Fruit fly (Drosophila melanogaster) whole organism, prepupa: ENCODE measurements around the gene CG13707.

Experiments used
- CG11902 ChIP-seq: fragments of 200-800 bp; sonication (Bioruptor generic); optimal IDR thresholded peaks from 3 replicates; lab custom pipeline; 2016; ENCODE audit warnings: missing biosample characterization, missing genetic modification characterization
- CG15336 ChIP-seq: fragments of 200-800 bp; sonication (Bioruptor generic); IDR thresholded peaks from 2 replicates; pipeline ENCODE4 v1.3.6; 2022; ENCODE audit warnings: missing biosample characterization, missing genetic modification characterization
- CG31627 ChIP-seq: fragments of 200-800 bp; sonication (Bioruptor generic); optimal IDR thresholded peaks from 3 replicates; lab custom pipeline; 2016; ENCODE audit warnings: missing biosample characterization, missing genetic modification characterization
- CG32006 ChIP-seq: fragments of 200-800 bp; sonication (Bioruptor generic); optimal IDR thresholded peaks from 3 replicates; lab custom pipeline; 2017; ENCODE audit warnings: missing biosample characterization, mild to moderate bottlenecking, missing genetic modification characterization
- CG6854 ChIP-seq: fragments of 200-800 bp; sonication (Bioruptor generic); optimal IDR thresholded peaks from 2 replicates; lab custom pipeline; 2017; ENCODE audit warnings: missing biosample characterization, mild to moderate bottlenecking, missing genetic modification characterization
- CG7368 ChIP-seq: fragments of 200-800 bp; sonication (Bioruptor generic); optimal IDR thresholded peaks from 3 replicates; lab custom pipeline; 2016; ENCODE audit warnings: missing biosample characterization, missing genetic modification characterization
- CG8319 ChIP-seq: fragments of 200-800 bp; sonication (Bioruptor generic); optimal IDR thresholded peaks from 3 replicates; lab custom pipeline; 2016; ENCODE audit warnings: missing biosample characterization, missing genetic modification characterization
- Eip78C ChIP-seq: fragments of 200-800 bp; sonication (Bioruptor generic); peaks from one replicate; lab custom pipeline; 2016; ENCODE audit warnings: missing biosample characterization, missing genetic modification characterization
- Hr39 ChIP-seq: fragments of 200-800 bp; sonication (Bioruptor generic); optimal IDR thresholded peaks from 2 replicates; lab custom pipeline; 2016; ENCODE audit warnings: missing biosample characterization, missing genetic modification characterization
- OdsH ChIP-seq: fragments of 200-800 bp; sonication (Bioruptor generic); optimal IDR thresholded peaks from 3 replicates; lab custom pipeline; 2016; ENCODE audit warnings: missing biosample characterization, missing genetic modification characterization
- dac ChIP-seq: fragments of 200-800 bp; sonication (Bioruptor generic); optimal IDR thresholded peaks from 2 replicates; lab custom pipeline; 2017; ENCODE audit warnings: missing biosample characterization, mild to moderate bottlenecking, missing genetic modification characterization
- spab ChIP-seq: fragments of 200-800 bp; sonication (Bioruptor generic); optimal IDR thresholded peaks from 2 replicates; lab custom pipeline; 2017; ENCODE audit warnings: missing biosample characterization, mild to moderate bottlenecking, missing genetic modification characterization, missing genetic modification reagents
- vri ChIP-seq: fragments of 200-800 bp; sonication (Bioruptor generic); optimal IDR thresholded peaks from 3 replicates; lab custom pipeline; 2016; ENCODE audit warnings: missing biosample characterization, mild to moderate bottlenecking, missing genetic modification characterization

DNA sequence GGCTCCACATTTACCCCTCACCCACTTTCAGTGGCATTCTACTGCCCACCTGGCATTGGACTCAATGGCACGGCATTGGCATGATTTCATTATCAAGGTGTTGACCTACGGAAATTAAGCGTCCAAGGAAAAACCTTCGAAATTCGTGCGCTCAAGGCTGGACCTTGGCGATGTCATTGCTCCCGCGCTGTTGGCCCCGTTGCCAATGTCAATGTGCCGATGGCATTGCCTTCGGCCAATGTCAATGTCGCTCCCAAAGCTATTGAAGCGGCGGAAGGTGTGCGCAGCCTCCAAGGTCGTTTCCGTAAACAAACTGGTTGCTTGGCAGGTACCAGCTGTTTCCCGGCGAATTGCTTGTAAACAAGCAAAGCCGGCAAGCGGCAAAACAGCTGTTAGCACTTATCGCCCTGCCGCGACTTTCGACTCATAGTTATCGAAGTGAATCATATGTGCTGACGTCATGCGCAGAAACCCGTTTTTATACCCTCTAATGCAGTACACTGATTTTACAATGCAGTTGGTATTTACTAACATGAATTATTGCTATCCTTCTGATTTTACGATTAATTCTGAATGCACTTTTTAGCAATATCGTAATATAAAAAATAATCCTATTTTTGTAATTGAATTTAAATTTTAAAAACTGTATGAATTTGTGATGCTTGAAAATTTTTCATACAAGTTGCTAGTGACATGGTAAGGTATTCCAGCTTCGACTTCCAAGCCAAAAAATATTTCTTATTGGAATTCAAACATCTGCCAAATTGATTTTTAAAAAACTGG lies 15.4 kb downstream of the CG13707 start:
- TF ChIP-seq CG8319 (GFP tag; lab: Kevin White, UChicago) (peak; percentile 89), CG6854 (GFP tag; lab: Kevin White, UChicago) (peak; percentile 81), vri (GFP tag; lab: Kevin White, UChicago) (no peak), spab (GFP tag; lab: Kevin White, UChicago) (peak; percentile 89), CG7368 (GFP tag; lab: Kevin White, UChicago) (peak; percentile 92), CG31627 (GFP tag; lab: Kevin White, UChicago) (peak; percentile 93), OdsH (GFP tag; lab: Kevin White, UChicago) (peak; percentile 96), CG15336 (GFP tag; lab: Robert Waterston, UW) (peak; percentile 98), CG32006 (GFP tag; lab: Kevin White, UChicago) (peak; percentile 97), Eip78C (peak; percentile 99), Hr39 (peak; percentile 91), CG11902 (GFP tag; lab: Kevin White, UChicago) (peak; percentile 87), dac (GFP tag; lab: Kevin White, UChicago) (no peak)
